Fruit fly (Drosophila melanogaster) whole organism, embryonic: ENCODE measurements around the gene Muc4B.
A peak's percentile ranks its signal among the peaks of the same experiment; 100 is the strongest.

ENCODE experiments used
- Atf-2 ChIP-seq: fragments of 200-800 bp; sonication (Bioruptor generic); optimal IDR thresholded peaks from 2 replicates; lab custom pipeline; 2016; ENCODE audit warnings: missing biosample characterization, missing genetic modification characterization
- CG1024 ChIP-seq: fragments of 200-800 bp; sonication (Bioruptor generic); IDR thresholded peaks from 2 replicates; pipeline ENCODE4 v1.3.6; 2022; ENCODE audit warnings: missing biosample characterization, missing genetic modification characterization
- CG10366 ChIP-seq: fragments of 200-800 bp; sonication (Bioruptor generic); IDR thresholded peaks from 2 replicates; pipeline ENCODE4 v1.3.6; 2022; ENCODE audit warnings: missing biosample characterization, missing genetic modification characterization
- CG10462 ChIP-seq: fragments of 200-800 bp; sonication (Bioruptor generic); optimal IDR thresholded peaks from 2 replicates; lab custom pipeline; 2016; ENCODE audit warnings: missing biosample characterization, missing genetic modification characterization
- CG11695 ChIP-seq: fragments of 200-800 bp; sonication (Bioruptor generic); IDR thresholded peaks from 3 replicates; pipeline ENCODE4 v1.3.6; 2022; ENCODE audit warnings: missing biosample characterization, missing genetic modification characterization
- CG12071 ChIP-seq: fragments of 200-800 bp; sonication (Bioruptor generic); optimal IDR thresholded peaks from 3 replicates; lab custom pipeline; 2018; ENCODE audit warnings: missing biosample characterization, mild to moderate bottlenecking, missing genetic modification characterization
- CG12744 ChIP-seq: fragments of 200-800 bp; sonication (Bioruptor generic); optimal IDR thresholded peaks from 2 replicates; lab custom pipeline; 2016; ENCODE audit warnings: missing biosample characterization, missing genetic modification characterization
- CG13296 ChIP-seq: fragments of 200-800 bp; sonication (Bioruptor generic); optimal IDR thresholded peaks from 3 replicates; lab custom pipeline; 2018; ENCODE audit warnings: missing biosample characterization, mild to moderate bottlenecking, missing genetic modification characterization
- CG14441 ChIP-seq: fragments of 200-800 bp; sonication (Bioruptor generic); IDR thresholded peaks from 2 replicates; pipeline ENCODE4 v1.3.6; 2022; ENCODE audit warnings: missing biosample characterization, missing genetic modification characterization
- CG15269 ChIP-seq: fragments of 200-800 bp; sonication (Bioruptor generic); optimal IDR thresholded peaks from 2 replicates; lab custom pipeline; 2018; ENCODE audit warnings: missing biosample characterization, mild to moderate bottlenecking, missing genetic modification characterization, moderate library complexity
- CG15601 ChIP-seq: fragments of 200-800 bp; sonication (Bioruptor generic); optimal IDR thresholded peaks from 3 replicates; lab custom pipeline; 2019; ENCODE audit warnings: missing biosample characterization, mild to moderate bottlenecking, missing genetic modification characterization, moderate library complexity
- CG16863 ChIP-seq: fragments of 200-800 bp; sonication (Bioruptor generic); optimal IDR thresholded peaks from 3 replicates; lab custom pipeline; 2016; ENCODE audit warnings: missing biosample characterization, missing genetic modification characterization
- CG17612 ChIP-seq: fragments of 200-800 bp; sonication (Bioruptor generic); IDR thresholded peaks from 2 replicates; pipeline ENCODE4 v1.3.6; 2022; ENCODE audit warnings: missing biosample characterization, missing genetic modification characterization
- CG2116 ChIP-seq: fragments of 200-800 bp; sonication (Bioruptor generic); optimal IDR thresholded peaks from 3 replicates; lab custom pipeline; 2018; ENCODE audit warnings: missing biosample characterization, mild to moderate bottlenecking, missing genetic modification characterization
- CG32532 ChIP-seq: fragments of 200-800 bp; sonication (Bioruptor generic); IDR thresholded peaks from 2 replicates; pipeline ENCODE4 v1.3.6; 2022; ENCODE audit warnings: missing biosample characterization, missing genetic modification characterization
- CG33213 ChIP-seq: fragments of 200-800 bp; sonication (Bioruptor generic); optimal IDR thresholded peaks from 3 replicates; lab custom pipeline; 2016; ENCODE audit warnings: missing biosample characterization, missing genetic modification characterization
- CG33557 ChIP-seq: fragments of 200-800 bp; sonication (Bioruptor generic); optimal IDR thresholded peaks from 2 replicates; lab custom pipeline; 2019; ENCODE audit warnings: missing biosample characterization, mild to moderate bottlenecking, missing genetic modification characterization, moderate library complexity
- CG3838 ChIP-seq: fragments of 200-800 bp; sonication (Bioruptor generic); optimal IDR thresholded peaks from 3 replicates; lab custom pipeline; 2016; ENCODE audit warnings: missing biosample characterization, missing genetic modification characterization
- CG42726 ChIP-seq: fragments of 200-800 bp; sonication (Bioruptor generic); IDR thresholded peaks from 2 replicates; pipeline ENCODE4 v1.3.6; 2022; ENCODE audit warnings: missing biosample characterization, missing genetic modification characterization; ENCODE audit not compliant: partially characterized antibody
- CG4404 ChIP-seq: fragments of 200-800 bp; sonication (Bioruptor generic); IDR thresholded peaks from 2 replicates; pipeline ENCODE4 v1.3.6; 2022; ENCODE audit warnings: missing biosample characterization, missing genetic modification characterization
- CG7839 ChIP-seq: fragments of 200-800 bp; sonication (Bioruptor generic); optimal IDR thresholded peaks from 3 replicates; lab custom pipeline; 2018; ENCODE audit warnings: missing biosample characterization, mild to moderate bottlenecking, missing genetic modification characterization, moderate library complexity
- CG8281 ChIP-seq: fragments of 200-800 bp; sonication (Bioruptor generic); optimal IDR thresholded peaks from 2 replicates; lab custom pipeline; 2018; ENCODE audit warnings: missing biosample characterization, mild to moderate bottlenecking, missing genetic modification characterization, moderate library complexity
- D19A ChIP-seq: fragments of 200-800 bp; optimal IDR thresholded peaks from 3 replicates; lab custom pipeline; 2019; ENCODE audit warnings: missing biosample characterization, mild to moderate bottlenecking, missing genetic modification characterization, moderate library complexity
- Dll ChIP-seq: fragments of 200-800 bp; sonication (Bioruptor generic); IDR thresholded peaks from 4 replicates; pipeline ENCODE4 v1.3.6; 2022; ENCODE audit warnings: missing biosample characterization, missing genetic modification characterization; ENCODE audit not compliant: partially characterized antibody
- Doc3 ChIP-seq: fragments of 200-800 bp; sonication (Bioruptor generic); IDR thresholded peaks from 3 replicates; pipeline ENCODE4 v1.3.6; 2022; ENCODE audit warnings: missing biosample characterization, missing genetic modification characterization; ENCODE audit not compliant: partially characterized antibody
- Ets97D ChIP-seq: fragments of 200-800 bp; sonication (Bioruptor generic); optimal IDR thresholded peaks from 3 replicates; lab custom pipeline; 2016; ENCODE audit warnings: missing biosample characterization, missing genetic modification characterization
- Gsc ChIP-seq: fragments of 200-800 bp; sonication (Bioruptor generic); IDR thresholded peaks from 2 replicates; pipeline ENCODE4 v1.3.6; 2022; ENCODE audit warnings: missing biosample characterization, missing genetic modification characterization
- H15 ChIP-seq: fragments of 200-800 bp; sonication (Bioruptor generic); IDR thresholded peaks from 3 replicates; pipeline ENCODE4 v1.3.6; 2022; ENCODE audit warnings: missing biosample characterization, missing genetic modification characterization
- H2.0 ChIP-seq: fragments of 200-800 bp; sonication (Bioruptor generic); IDR thresholded peaks from 2 replicates; pipeline ENCODE4 v1.3.6; 2022; ENCODE audit warnings: missing biosample characterization, missing genetic modification characterization
- Hr51 ChIP-seq, 2 experiments: fragments of 200-800 bp; sonication (Bioruptor generic); optimal IDR thresholded peaks; 2 replicates in 1 of 2; 3 replicates in 1 of 2; lab custom pipeline; 2016 to 2018; ENCODE audit warnings: missing biosample characterization in 2 of 2, missing genetic modification characterization in 2 of 2, mild to moderate bottlenecking in 1 of 2, moderate library complexity in 1 of 2
- Jarid2 ChIP-seq: fragments of 200-800 bp; sonication (Bioruptor generic); optimal IDR thresholded peaks from 3 replicates; lab custom pipeline; 2017; ENCODE audit warnings: mild to moderate bottlenecking, missing biosample characterization, missing genetic modification reagents, missing genetic modification characterization
- Lpt ChIP-seq: fragments of >200 bp; optimal IDR thresholded peaks from 2 replicates; lab custom pipeline; 2018; ENCODE audit warnings: missing biosample characterization, missing genetic modification characterization
- MBD-R2 ChIP-seq: fragments of 200-800 bp; sonication (Bioruptor generic); IDR thresholded peaks from 2 replicates; pipeline ENCODE4 v1.3.6; 2022; ENCODE audit warnings: missing biosample characterization, missing genetic modification characterization
- Mad ChIP-seq: fragments of 200-800 bp; sonication (Bioruptor generic); optimal IDR thresholded peaks from 2 replicates; lab custom pipeline; 2016; ENCODE audit warnings: missing biosample characterization, missing genetic modification characterization
- Mes4 ChIP-seq: fragments of 200-800 bp; sonication (Bioruptor generic); optimal IDR thresholded peaks from 2 replicates; lab custom pipeline; 2016; ENCODE audit warnings: missing biosample characterization, missing genetic modification characterization
- Oli ChIP-seq: fragments of 200-800 bp; sonication (Bioruptor generic); optimal IDR thresholded peaks from 2 replicates; lab custom pipeline; 2018; ENCODE audit warnings: missing biosample characterization, mild to moderate bottlenecking, missing genetic modification characterization, moderate library complexity
- Ptx1 ChIP-seq: fragments of 200-800 bp; sonication (Bioruptor generic); IDR thresholded peaks from 2 replicates; pipeline ENCODE4 v1.3.6; 2022; ENCODE audit warnings: missing biosample characterization, missing genetic modification characterization
- Trl ChIP-seq, 3 experiments: fragments of >200 bp in 2 of 3; fragments of 200-800 bp in 1 of 3; sonication (Bioruptor generic) in 1 of 3; optimal IDR thresholded peaks; 2 replicates in 1 of 3; 3 replicates in 2 of 3; lab custom pipeline; 2016 to 2017; ENCODE audit warnings: missing biosample characterization in 1 of 3, missing genetic modification characterization in 1 of 3
- ap ChIP-seq: fragments of 200-800 bp; sonication (Bioruptor generic); IDR thresholded peaks from 2 replicates; pipeline ENCODE4 v1.3.6; 2022; ENCODE audit warnings: missing biosample characterization, missing genetic modification characterization
- bcd ChIP-seq: fragments of 200-800 bp; sonication (Bioruptor generic); optimal IDR thresholded peaks from 2 replicates; lab custom pipeline; 2017; ENCODE audit warnings: missing biosample characterization, mild to moderate bottlenecking, missing genetic modification characterization
- chn ChIP-seq: fragments of 200-800 bp; sonication (Bioruptor generic); optimal IDR thresholded peaks from 2 replicates; lab custom pipeline; 2016; ENCODE audit warnings: missing biosample characterization, missing genetic modification characterization
- dan ChIP-seq: fragments of 200-800 bp; sonication (Bioruptor generic); IDR thresholded peaks from 2 replicates; pipeline ENCODE4 v1.3.6; 2022; ENCODE audit warnings: missing biosample characterization, missing genetic modification characterization
- gcm ChIP-seq: fragments of 200-800 bp; sonication (Bioruptor generic); optimal IDR thresholded peaks from 2 replicates; lab custom pipeline; 2019; ENCODE audit warnings: missing biosample characterization, mild to moderate bottlenecking, missing genetic modification characterization, moderate library complexity
- ind ChIP-seq: fragments of 200-800 bp; sonication (Bioruptor generic); optimal IDR thresholded peaks from 3 replicates; lab custom pipeline; 2016; ENCODE audit warnings: missing biosample characterization, missing genetic modification characterization
- nmo ChIP-seq: fragments of 200-800 bp; sonication (Bioruptor generic); optimal IDR thresholded peaks from 2 replicates; lab custom pipeline; 2018; ENCODE audit warnings: missing biosample characterization, mild to moderate bottlenecking, missing genetic modification characterization, moderate library complexity
- sob ChIP-seq: fragments of 200-800 bp; sonication (Bioruptor generic); IDR thresholded peaks from 2 replicates; pipeline ENCODE4 v1.3.6; 2022; ENCODE audit warnings: missing biosample characterization, missing genetic modification characterization
- sr ChIP-seq: fragments of 200-800 bp; sonication (Bioruptor generic); IDR thresholded peaks from 3 replicates; pipeline ENCODE4 v1.3.6; 2022; ENCODE audit warnings: missing biosample characterization, missing genetic modification characterization
- tll ChIP-seq, 2 experiments: fragments of 200-800 bp in 1 of 2; fragments of >200 bp in 1 of 2; sonication (Bioruptor generic) in 1 of 2; optimal IDR thresholded peaks; 2 replicates each; lab custom pipeline; 2017 to 2019; ENCODE audit warnings: missing biosample characterization in 2 of 2, missing genetic modification characterization in 2 of 2, mild to moderate bottlenecking in 1 of 2, moderate library complexity in 1 of 2
- toy ChIP-seq: fragments of 200-800 bp; sonication (Bioruptor generic); IDR thresholded peaks from 2 replicates; pipeline ENCODE4 v1.3.6; 2022; ENCODE audit warnings: missing biosample characterization, missing genetic modification characterization
- zen ChIP-seq: fragments of 200-800 bp; sonication (Bioruptor generic); optimal IDR thresholded peaks from 3 replicates; lab custom pipeline; 2018; ENCODE audit warnings: missing biosample characterization, mild to moderate bottlenecking, missing genetic modification characterization, moderate library complexity

The Muc4B gene

dm6 chrX:4262661-4263060 lies 16.7 kb upstream of the Muc4B start (continued):
- TF ChIP-seq nmo (GFP tag; lab: Kevin White, UChicago): peak; percentile 52
- TF ChIP-seq Dll (GFP tag; lab: Robert Waterston, UW): no peak
- TF ChIP-seq Jarid2: no peak
- peak; percentile 44 for TF ChIP-seq zen (tag; lab: Kevin White, UChicago)
- no peak for TF ChIP-seq Lpt
- TF ChIP-seq sr: no peak
- TF ChIP-seq CG33557 (GFP tag; lab: Kevin White, UChicago): no peak
- no peak for TF ChIP-seq CG10366
- 0 out of 2 replicates have a peak, but pooled peaks have one; percentile 18 for TF ChIP-seq CG4404 (GFP tag; lab: Robert Waterston, UW)
- TF ChIP-seq Doc3: no peak
- TF ChIP-seq CG10462 (GFP tag; lab: Kevin White, UChicago): no peak
- TF ChIP-seq ap: no peak
- peak; percentile 53 for TF ChIP-seq CG15269 (tag; lab: Kevin White, UChicago)
- TF ChIP-seq Gsc (GFP tag; lab: Robert Waterston, UW): no peak
- TF ChIP-seq H2.0: peak; percentile 49; the same call in 1 of the 2 replicates
- TF ChIP-seq CG7839 (tag; lab: Kevin White, UChicago): peak; percentile 68
- TF ChIP-seq Atf-2 (GFP tag; lab: Kevin White, UChicago): peak; percentile 1
- TF ChIP-seq CG32532 (GFP tag; lab: Robert Waterston, UW): peak; percentile 54; the same call in 1 of the 2 replicates
- no peak for TF ChIP-seq CG15601
- TF ChIP-seq CG3838 (GFP tag; lab: Kevin White, UChicago): no peak
- TF ChIP-seq CG12744 (GFP tag; lab: Kevin White, UChicago): no peak
- no peak for TF ChIP-seq CG42726 (GFP tag; lab: Robert Waterston, UW)
- TF ChIP-seq CG14441 (GFP tag; lab: Robert Waterston, UW): peak; percentile 44; the same call in 1 of the 2 replicates
- TF ChIP-seq CG2116 (GFP tag; lab: Kevin White, UChicago): no peak
- peak; percentile 9 for TF ChIP-seq chn
- TF ChIP-seq H15 (GFP tag; lab: Robert Waterston, UW): no peak
- no peak for TF ChIP-seq CG11695
- TF ChIP-seq Hr51 (GFP tag; optimal IDR thresholded peaks at IDR 0.05; lab: Kevin White, UChicago): peak in 1 of 2 experiments; percentile 38
- TF ChIP-seq CG12071 (GFP tag; lab: Kevin White, UChicago): peak; percentile 43
- peak; percentile 52 for TF ChIP-seq Oli
- 0 out of 2 replicates have a peak, but pooled peaks have one; percentile 22 for TF ChIP-seq MBD-R2 (GFP tag; lab: Robert Waterston, UW)
- TF ChIP-seq CG13296 (GFP tag; lab: Kevin White, UChicago): peak; percentile 32
- peak; percentile 47; the same call in 1 of the 2 replicates for TF ChIP-seq Ptx1 (GFP tag; lab: Robert Waterston, UW)
- TF ChIP-seq Mad (GFP tag; lab: Kevin White, UChicago): no peak
- no peak for TF ChIP-seq CG8281
- TF ChIP-seq D19A: peak; percentile 22
- no peak for TF ChIP-seq Mes4 (GFP tag; lab: Kevin White, UChicago)

dm6 chrX:4252690-4253089 lies 6.8 kb upstream of the Muc4B start, which contains the start of gene CG15576:
CG15576 (minus strand) TSS chrX:4252790.
- TF ChIP-seq CG33213: no peak
- TF ChIP-seq Trl (optimal IDR thresholded peaks at IDR 0.05; lab: Kevin White, UChicago): no peak
- TF ChIP-seq Trl (GFP tag; optimal IDR thresholded peaks at IDR 0.05; lab: Kevin White, UChicago): no peak
- no peak for TF ChIP-seq CG17612
- TF ChIP-seq CG1024 (GFP tag; lab: Robert Waterston, UW): no peak
- TF ChIP-seq sob (GFP tag; lab: Robert Waterston, UW): no peak
- no peak for TF ChIP-seq tll (GFP tag; optimal IDR thresholded peaks at IDR 0.05; lab: Kevin White, UChicago)
- no peak for TF ChIP-seq CG16863 (GFP tag; lab: Kevin White, UChicago)
- no peak for TF ChIP-seq dan
- TF ChIP-seq bcd (GFP tag; lab: Kevin White, UChicago): no peak
- TF ChIP-seq ind (GFP tag; lab: Kevin White, UChicago): no peak
- TF ChIP-seq Ets97D: no peak
- TF ChIP-seq gcm: no peak
- no peak for TF ChIP-seq toy (GFP tag; lab: Robert Waterston, UW)
